Fruit fly (Drosophila melanogaster) whole organism, embryonic: ENCODE data around the gene CG14966.

Experiments
- CG10209 ChIP-seq: fragments of 200-800 bp; sonication (Bioruptor generic); optimal IDR thresholded peaks from 3 replicates; lab custom pipeline; 2017; ENCODE audit warnings: missing biosample characterization, mild to moderate bottlenecking, missing genetic modification characterization, missing genetic modification reagents
- CG10654 ChIP-seq: fragments of 200-800 bp; sonication (Bioruptor generic); optimal IDR thresholded peaks from 2 replicates; lab custom pipeline; 2016; ENCODE audit warnings: missing biosample characterization, missing genetic modification characterization
- CG10959 ChIP-seq: fragments of 200-800 bp; sonication (Bioruptor generic); IDR thresholded peaks from 2 replicates; pipeline ENCODE4 v1.3.6; 2022; ENCODE audit warnings: missing biosample characterization, missing genetic modification characterization
- CG11456 ChIP-seq: fragments of 200-800 bp; sonication (Bioruptor generic); IDR thresholded peaks from 3 replicates; pipeline ENCODE4 v1.3.6; 2022; ENCODE audit warnings: missing biosample characterization, missing genetic modification characterization
- CG11695 ChIP-seq: fragments of 200-800 bp; sonication (Bioruptor generic); IDR thresholded peaks from 3 replicates; pipeline ENCODE4 v1.3.6; 2022; ENCODE audit warnings: missing biosample characterization, missing genetic modification characterization
- CG1233 ChIP-seq: fragments of 200-800 bp; sonication (Bioruptor generic); optimal IDR thresholded peaks from 4 replicates; lab custom pipeline; 2018; ENCODE audit warnings: missing biosample characterization, mild to moderate bottlenecking, missing genetic modification characterization
- CG12659 ChIP-seq: fragments of 200-800 bp; sonication (Bioruptor generic); optimal IDR thresholded peaks from 3 replicates; lab custom pipeline; 2017; ENCODE audit warnings: mild to moderate bottlenecking, missing biosample characterization, missing genetic modification reagents, missing genetic modification characterization
- CG17361 ChIP-seq: fragments of 200-800 bp; sonication (Bioruptor generic); IDR thresholded peaks from 3 replicates; pipeline ENCODE4 v1.3.6; 2022; ENCODE audit warnings: missing biosample characterization, missing genetic modification characterization
- CG18011 ChIP-seq: fragments of 200-800 bp; sonication (Bioruptor generic); optimal IDR thresholded peaks from 2 replicates; lab custom pipeline; 2017; ENCODE audit warnings: missing biosample characterization, missing genetic modification characterization, mild to moderate bottlenecking, moderate library complexity, missing genotype
- CG18476 ChIP-seq: fragments of 200-800 bp; sonication (Bioruptor generic); optimal IDR thresholded peaks from 2 replicates; lab custom pipeline; 2016; ENCODE audit warnings: missing biosample characterization, mild to moderate bottlenecking, missing genetic modification characterization
- CG2116 ChIP-seq: fragments of 200-800 bp; sonication (Bioruptor generic); optimal IDR thresholded peaks from 3 replicates; lab custom pipeline; 2018; ENCODE audit warnings: missing biosample characterization, mild to moderate bottlenecking, missing genetic modification characterization
- CG2199 ChIP-seq: fragments of 200-800 bp; sonication (Bioruptor generic); IDR thresholded peaks from 3 replicates; pipeline ENCODE4 v1.3.6; 2022; ENCODE audit warnings: missing biosample characterization, missing genetic modification characterization
- CG3726 ChIP-seq: fragments of 200-800 bp; sonication (Bioruptor generic); IDR thresholded peaks from 3 replicates; pipeline ENCODE4, ENCODE4 v1.3.6; 2022; ENCODE audit warnings: missing biosample characterization, missing genetic modification characterization
- CG4854 ChIP-seq: fragments of 200-800 bp; sonication (Bioruptor generic); optimal IDR thresholded peaks from 2 replicates; lab custom pipeline; 2016; ENCODE audit warnings: missing biosample characterization, missing genetic modification characterization, inconsistent platforms
- CG8089 ChIP-seq: fragments of 200-800 bp; sonication (Bioruptor generic); optimal IDR thresholded peaks from 3 replicates; lab custom pipeline; 2016; ENCODE audit warnings: missing biosample characterization, missing genetic modification characterization
- Chrac-16 ChIP-seq: fragments of 200-800 bp; sonication (Bioruptor generic); optimal IDR thresholded peaks from 3 replicates; lab custom pipeline; 2016; ENCODE audit warnings: missing biosample characterization, missing genetic modification characterization
- CkIIα-i1 ChIP-seq: fragments of 200-800 bp; sonication (Bioruptor generic); IDR thresholded peaks from 2 replicates; pipeline ENCODE4 v1.3.6; 2022; ENCODE audit warnings: missing biosample characterization, missing genetic modification characterization
- ERR ChIP-seq: fragments of 200-800 bp; sonication (Bioruptor generic); optimal IDR thresholded peaks from 2 replicates; lab custom pipeline; 2016; ENCODE audit warnings: missing biosample characterization, missing genetic modification characterization
- Fer3 ChIP-seq: fragments of 200-800 bp; sonication (Bioruptor generic); optimal IDR thresholded peaks from 2 replicates; lab custom pipeline; 2018; ENCODE audit warnings: missing biosample characterization, mild to moderate bottlenecking, missing genetic modification characterization, moderate library complexity
- MESR4 ChIP-seq: fragments of 200-800 bp; sonication (Bioruptor generic); optimal IDR thresholded peaks from 2 replicates; lab custom pipeline; 2018; ENCODE audit warnings: missing biosample characterization, mild to moderate bottlenecking, missing genetic modification characterization, moderate library complexity
- NC2β ChIP-seq: fragments of 200-800 bp; sonication (Bioruptor generic); optimal IDR thresholded peaks from 2 replicates; lab custom pipeline; 2016; ENCODE audit warnings: missing biosample characterization, missing genetic modification characterization
- NfI ChIP-seq: fragments of 200-800 bp; sonication (Bioruptor generic); optimal IDR thresholded peaks from 3 replicates; lab custom pipeline; 2018; ENCODE audit warnings: missing biosample characterization, mild to moderate bottlenecking, missing genetic modification characterization, moderate library complexity
- Oli ChIP-seq: fragments of 200-800 bp; sonication (Bioruptor generic); optimal IDR thresholded peaks from 2 replicates; lab custom pipeline; 2018; ENCODE audit warnings: missing biosample characterization, mild to moderate bottlenecking, missing genetic modification characterization, moderate library complexity
- PHDP ChIP-seq: fragments of 200-800 bp; sonication (Bioruptor generic); optimal IDR thresholded peaks from 3 replicates; lab custom pipeline; 2018; ENCODE audit warnings: missing biosample characterization, mild to moderate bottlenecking, missing genetic modification characterization, moderate library complexity
- Ssrp ChIP-seq: fragments of 200-800 bp; sonication (Bioruptor generic); optimal IDR thresholded peaks from 2 replicates; lab custom pipeline; 2018; ENCODE audit warnings: missing biosample characterization, mild to moderate bottlenecking, missing genetic modification characterization, moderate library complexity
- Vsx1 ChIP-seq: fragments of 200-800 bp; sonication (Bioruptor generic); optimal IDR thresholded peaks from 2 replicates; lab custom pipeline; 2017; ENCODE audit warnings: missing biosample characterization, mild to moderate bottlenecking, missing genetic modification characterization, missing genetic modification reagents
- Xrp1 ChIP-seq: fragments of 200-800 bp; sonication (Bioruptor generic); IDR thresholded peaks from 2 replicates; pipeline ENCODE4 v1.3.6; 2022; ENCODE audit warnings: missing biosample characterization, missing genetic modification characterization
- ato ChIP-seq: fragments of 200-800 bp; sonication (Bioruptor generic); IDR thresholded peaks from 2 replicates; pipeline ENCODE4 v1.3.6; 2022; ENCODE audit warnings: missing biosample characterization, missing genetic modification characterization; ENCODE audit not compliant: partially characterized antibody
- bcd ChIP-seq: fragments of 200-800 bp; sonication (Bioruptor generic); optimal IDR thresholded peaks from 2 replicates; lab custom pipeline; 2017; ENCODE audit warnings: missing biosample characterization, mild to moderate bottlenecking, missing genetic modification characterization
- br ChIP-seq: fragments of >200 bp; optimal IDR thresholded peaks from 2 replicates; lab custom pipeline; 2017
- bsh ChIP-seq, 2 experiments: fragments of 200-800 bp; sonication (Bioruptor generic); optimal IDR thresholded peaks; 2 replicates each; lab custom pipeline; 2017 to 2018; ENCODE audit warnings: mild to moderate bottlenecking in 2 of 2, missing biosample characterization in 2 of 2, missing genetic modification characterization in 2 of 2, moderate library complexity in 1 of 2
- cg ChIP-seq: fragments of 200-800 bp; sonication (Bioruptor generic); optimal IDR thresholded peaks from 3 replicates; lab custom pipeline; 2019; ENCODE audit warnings: missing biosample characterization, mild to moderate bottlenecking, missing genetic modification characterization, moderate library complexity
- dati ChIP-seq: fragments of 200-800 bp; sonication (Bioruptor generic); IDR thresholded peaks from 2 replicates; pipeline ENCODE4 v1.3.6; 2022; ENCODE audit warnings: missing biosample characterization, missing genetic modification characterization
- dmrt11E ChIP-seq: fragments of 200-800 bp; sonication (Bioruptor generic); optimal IDR thresholded peaks from 3 replicates; lab custom pipeline; 2018; ENCODE audit warnings: missing biosample characterization, mild to moderate bottlenecking, missing genetic modification characterization, moderate library complexity
- dpn ChIP-seq, 2 experiments: fragments of 200-800 bp; sonication (Bioruptor generic); optimal IDR thresholded peaks; 3 replicates each; lab custom pipeline; 2016; ENCODE audit warnings: missing biosample characterization in 2 of 2, missing genetic modification characterization in 2 of 2
- emc ChIP-seq: fragments of 200-800 bp; sonication (Bioruptor generic); optimal IDR thresholded peaks from 2 replicates; lab custom pipeline; 2016; ENCODE audit warnings: missing biosample characterization, missing genetic modification characterization
- ftz-f1 ChIP-seq: fragments of 200-800 bp; sonication (Bioruptor generic); optimal IDR thresholded peaks from 2 replicates; lab custom pipeline; 2016; ENCODE audit warnings: missing biosample characterization, missing genetic modification characterization
- hth ChIP-seq: fragments of >200 bp; optimal IDR thresholded peaks from 2 replicates; lab custom pipeline; 2017; ENCODE audit warnings: inconsistent platforms
- ind ChIP-seq: fragments of 200-800 bp; sonication (Bioruptor generic); optimal IDR thresholded peaks from 3 replicates; lab custom pipeline; 2016; ENCODE audit warnings: missing biosample characterization, missing genetic modification characterization
- kni ChIP-seq: fragments of 200-800 bp; sonication (Bioruptor generic); optimal IDR thresholded peaks from 3 replicates; lab custom pipeline; 2017; ENCODE audit warnings: mild to moderate bottlenecking, missing biosample characterization, missing genetic modification reagents, missing genetic modification characterization
- luna ChIP-seq: fragments of 200-800 bp; sonication (Bioruptor generic); optimal IDR thresholded peaks from 2 replicates; lab custom pipeline; 2016; ENCODE audit warnings: missing biosample characterization, missing genetic modification characterization
- maf-S ChIP-seq: fragments of 200-800 bp; sonication (Bioruptor generic); optimal IDR thresholded peaks from 2 replicates; lab custom pipeline; 2016; ENCODE audit warnings: missing biosample characterization, missing genetic modification characterization
- odd ChIP-seq: fragments of 200-800 bp; sonication (Bioruptor generic); optimal IDR thresholded peaks from 2 replicates; lab custom pipeline; 2017; ENCODE audit warnings: missing biosample characterization, mild to moderate bottlenecking, missing genetic modification characterization
- row ChIP-seq: fragments of 200-800 bp; sonication (Bioruptor generic); IDR thresholded peaks from 3 replicates; pipeline ENCODE4 v1.3.6; 2022; ENCODE audit warnings: missing biosample characterization, missing genetic modification characterization
- scrt ChIP-seq: fragments of 200-800 bp; sonication (Bioruptor generic); optimal IDR thresholded peaks from 2 replicates; lab custom pipeline; 2018; ENCODE audit warnings: missing biosample characterization, mild to moderate bottlenecking, missing genetic modification characterization, moderate library complexity
- sob ChIP-seq: fragments of 200-800 bp; sonication (Bioruptor generic); IDR thresholded peaks from 2 replicates; pipeline ENCODE4 v1.3.6; 2022; ENCODE audit warnings: missing biosample characterization, missing genetic modification characterization
- sqz ChIP-seq: fragments of 200-800 bp; sonication (Bioruptor generic); optimal IDR thresholded peaks from 3 replicates; lab custom pipeline; 2018; ENCODE audit warnings: missing biosample characterization, mild to moderate bottlenecking, missing genetic modification characterization
- toy ChIP-seq: fragments of 200-800 bp; sonication (Bioruptor generic); IDR thresholded peaks from 2 replicates; pipeline ENCODE4 v1.3.6; 2022; ENCODE audit warnings: missing biosample characterization, missing genetic modification characterization
- unpg ChIP-seq: fragments of 200-800 bp; sonication (Bioruptor generic); optimal IDR thresholded peaks from 3 replicates; lab custom pipeline; 2018; ENCODE audit warnings: missing biosample characterization, mild to moderate bottlenecking, missing genetic modification characterization, moderate library complexity
- wdn ChIP-seq: fragments of 200-800 bp; sonication (Bioruptor generic); IDR thresholded peaks from 2 replicates; pipeline ENCODE4 v1.3.6; 2022; ENCODE audit warnings: missing biosample characterization, missing genetic modification characterization
- yki ChIP-seq: fragments of >200 bp; optimal IDR thresholded peaks from 3 replicates; lab custom pipeline; 2018

Gene CG14966

dm6 chr3L:3149060-3149872 is 48.2 kb downstream of the CG14966 start (continued):
- TF ChIP-seq ind (GFP tag; lab: Kevin White, UChicago) (no peak), CG3726 (GFP tag; lab: Robert Waterston, UW) (no peak), CG4854 (GFP tag; lab: Kevin White, UChicago) (no peak), Vsx1 (GFP tag; lab: Kevin White, UChicago) (no peak), emc (GFP tag; lab: Kevin White, UChicago) (no peak), br (lab: Kevin White, UChicago) (no peak), Oli (tag; lab: Kevin White, UChicago) (no peak), CG12659 (GFP tag; lab: Kevin White, UChicago) (no peak), CG18011 (no peak), CG10209 (GFP tag; lab: Kevin White, UChicago) (no peak), CkIIα-i1 (GFP tag; lab: Robert Waterston, UW) (no peak), CG11456 (no peak), Fer3 (tag; lab: Kevin White, UChicago) (no peak), PHDP (no peak), dati (no peak), Ssrp (tag; lab: Kevin White, UChicago) (no peak), ERR (GFP tag; lab: Kevin White, UChicago) (no peak), odd (GFP tag; lab: Kevin White, UChicago) (no peak), dpn (GFP tag; optimal IDR thresholded peaks at IDR 0.05; lab: Kevin White, UChicago) (no peak), CG18476 (GFP tag; lab: Kevin White, UChicago) (no peak), sob (GFP tag; lab: Robert Waterston, UW) (peak; percentile 44; the same call in 1 of the 2 replicates), luna (GFP tag; lab: Kevin White, UChicago) (no peak), CG2199 (GFP tag; lab: Robert Waterston, UW) (peak; percentile 74; the same call in 2 of the 3 replicates), kni (GFP tag; lab: Kevin White, UChicago) (no peak), MESR4 (GFP tag; lab: Kevin White, UChicago) (no peak), CG10654 (GFP tag; lab: Kevin White, UChicago) (no peak), CG1233 (GFP tag; lab: Kevin White, UChicago) (no peak), sqz (GFP tag; lab: Kevin White, UChicago) (no peak), maf-S (GFP tag; lab: Kevin White, UChicago) (no peak), NC2β (GFP tag; lab: Kevin White, UChicago) (no peak), toy (GFP tag; lab: Robert Waterston, UW) (no peak), wdn (GFP tag; lab: Robert Waterston, UW) (no peak), cg (GFP tag; lab: Kevin White, UChicago) (peak; percentile 93), Chrac-16 (no peak), bcd (no peak), bsh (GFP tag; optimal IDR thresholded peaks at IDR 0.05; lab: Kevin White, UChicago) (no peak), yki (lab: Kevin White, UChicago) (no peak), ftz-f1 (GFP tag; lab: Kevin White, UChicago) (peak; percentile 98), unpg (no peak), CG10959 (GFP tag; lab: Robert Waterston, UW) (no peak), hth (lab: Kevin White, UChicago) (no peak), dmrt11E (tag; lab: Kevin White, UChicago) (no peak), ato (no peak), row (GFP tag; lab: Robert Waterston, UW) (0 out of 3 replicates have a peak, but pooled peaks have one; percentile 39), scrt (GFP tag; lab: Kevin White, UChicago) (no peak), NfI (GFP tag; lab: Kevin White, UChicago) (no peak), CG17361 (GFP tag; lab: Robert Waterston, UW) (no peak), Xrp1 (no peak), CG11695 (GFP tag; lab: Robert Waterston, UW) (no peak), CG2116 (GFP tag; lab: Kevin White, UChicago) (no peak), CG8089 (GFP tag; lab: Kevin White, UChicago) (no peak)
